Fruit fly (Drosophila melanogaster) Kc167 (cell line): Measurements from ENCODE around the gene CG31010.

ENCODE experiments used
- Myc ChIP-seq: fragments of >200 bp; optimal IDR thresholded peaks from 2 replicates; lab custom pipeline; 2017; ENCODE audit warnings: missing external identifiers
- Sin3A ChIP-seq: fragments of >200 bp; optimal IDR thresholded peaks from 2 replicates; lab custom pipeline; 2018; ENCODE audit warnings: missing external identifiers
- h ChIP-seq: fragments of >200 bp; optimal IDR thresholded peaks from 3 replicates; lab custom pipeline; 2018; ENCODE audit warnings: missing external identifiers
- insv ChIP-seq: fragments of >200 bp; optimal IDR thresholded peaks from 3 replicates; lab custom pipeline; 2018; ENCODE audit warnings: missing external identifiers
- psq ChIP-seq: fragments of >200 bp; optimal IDR thresholded peaks from 2 replicates; lab custom pipeline; 2017; ENCODE audit warnings: missing external identifiers
- ttk ChIP-seq: sonication (Bioruptor generic); optimal IDR thresholded peaks from 2 replicates; lab custom pipeline; 2017; ENCODE audit warnings: missing external identifiers

- TF ChIP-seq ttk (lab: Kevin White, UChicago) (no peak), psq (lab: Kevin White, UChicago) (no peak), Sin3A (lab: Kevin White, UChicago) (no peak), Myc (lab: Kevin White, UChicago) (no peak), h (lab: Kevin White, UChicago) (no peak), insv (lab: Kevin White, UChicago) (no peak)
These were observed 27.2 kb upstream of the CG31010 start for dm6 chr3R:30733081-30733480.
